Worm (Caenorhabditis elegans): Measurements from ENCODE around the gene Y56A3A.28.

Y56A3A.28 gene

DNA sequence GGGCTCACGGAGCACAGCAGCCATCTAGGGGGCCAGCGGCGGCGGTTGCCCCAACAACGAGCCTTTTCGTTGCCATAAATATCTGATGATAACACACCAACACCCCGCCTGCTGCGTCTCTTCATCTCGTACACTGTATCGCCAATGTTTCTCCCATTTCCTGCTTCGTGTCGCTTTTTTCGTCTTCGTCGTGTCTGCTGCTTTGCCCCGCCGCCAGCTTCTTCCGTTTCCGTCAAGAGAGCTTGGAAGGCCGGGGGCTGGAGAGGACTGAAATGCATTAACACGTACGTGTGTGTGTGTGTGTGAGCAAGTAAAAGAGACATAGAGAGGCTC, 35.3 kb downstream of the Y56A3A.28 start (continued):
- TF ChIP-seq lsy-2 (tag; optimal IDR thresholded peaks at IDR 0.05) (peak in 1 of 2 experiments; percentile 20), crh-2 (tag; optimal IDR thresholded peaks at IDR 0.05) (peak; percentile 9), ztf-11 (tag; optimal IDR thresholded peaks at IDR 0.05) (no peak)

DNA sequence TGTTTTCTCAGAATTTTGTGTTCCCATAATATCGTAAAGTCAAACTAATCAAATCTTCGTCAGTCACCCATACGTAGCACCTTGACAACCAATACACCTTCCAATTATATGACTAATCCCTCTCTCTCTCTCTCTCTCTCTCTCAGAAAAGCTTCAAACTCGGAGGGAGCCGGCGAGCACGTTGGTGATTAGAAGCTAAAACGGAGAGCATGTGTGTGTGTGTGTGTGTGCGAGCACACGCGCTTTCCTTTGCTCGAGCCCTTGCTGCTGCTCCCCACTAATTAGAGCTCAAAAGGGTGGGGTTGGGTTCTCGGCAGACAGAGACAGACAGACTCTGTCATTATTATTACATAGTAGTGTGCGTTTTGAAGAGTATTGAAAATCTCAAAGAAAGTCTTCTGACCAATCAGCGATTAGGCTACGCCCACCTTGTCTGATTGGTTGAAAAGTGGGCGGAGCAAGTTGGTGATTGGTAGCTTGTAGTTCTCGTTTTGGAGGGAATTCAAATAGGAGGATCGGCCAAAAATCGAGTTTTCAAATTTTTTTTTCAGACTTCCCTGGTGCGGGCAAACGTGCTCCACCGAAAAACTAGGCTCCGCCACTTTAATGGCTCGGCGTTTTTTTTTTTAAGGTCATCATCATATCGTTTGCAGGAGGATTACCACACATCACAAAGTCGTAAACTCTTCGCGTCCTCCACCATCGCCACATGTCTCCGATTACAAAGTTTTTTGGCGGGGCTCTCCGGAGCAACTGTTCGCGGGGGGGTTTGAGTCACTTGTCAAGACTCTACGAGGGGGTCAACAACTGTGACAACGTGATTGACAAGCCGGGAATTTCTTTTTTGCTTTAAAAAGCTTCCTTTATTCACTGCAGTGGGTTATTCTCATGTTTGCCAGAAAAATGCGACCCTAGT, 35.9 kb downstream of the Y56A3A.28 start:
- TF ChIP-seq ztf-1 (GFP tag; conservative IDR thresholded peaks at IDR 0.05): no peak
- peak; percentile 7 for TF ChIP-seq F13H6.1 (tag; optimal IDR thresholded peaks at IDR 0.05)
- TF ChIP-seq C34F6.9 (tag; optimal IDR thresholded peaks at IDR 0.05): peak; percentile 14
- TF ChIP-seq lin-11 (tag; optimal IDR thresholded peaks at IDR 0.05): no peak
- TF ChIP-seq egl-27 (tag; optimal IDR thresholded peaks at IDR 0.05): no peak
- TF ChIP-seq peb-1 (tag; optimal IDR thresholded peaks at IDR 0.05): no peak
- TF ChIP-seq ceh-82 (tag; optimal IDR thresholded peaks at IDR 0.05): no peak
- no peak for TF ChIP-seq elt-3 (tag; optimal IDR thresholded peaks at IDR 0.05)
- TF ChIP-seq ama-1 (optimal IDR thresholded peaks at IDR 0.05): no peak
- TF ChIP-seq lin-39 (tag; optimal IDR thresholded peaks at IDR 0.05): no peak
- TF ChIP-seq mdl-1 (tag; optimal IDR thresholded peaks at IDR 0.05): peak in 1 of 2 experiments; percentile 2
- TF ChIP-seq sem-4 (tag; optimal IDR thresholded peaks at IDR 0.05): peak; percentile 30
- no peak for TF ChIP-seq nhr-10 (tag; optimal IDR thresholded peaks at IDR 0.05)
- peak; percentile 8 for TF ChIP-seq nhr-21 (tag; optimal IDR thresholded peaks at IDR 0.05)
- TF ChIP-seq sma-9 (GFP tag; optimal IDR thresholded peaks at IDR 0.05): peak; percentile 31
- TF ChIP-seq sma-9 (tag; optimal IDR thresholded peaks at IDR 0.05): no peak
- no peak for TF ChIP-seq nhr-11 (tag; optimal IDR thresholded peaks at IDR 0.05)
- TF ChIP-seq ceh-16 (tag; optimal IDR thresholded peaks at IDR 0.05): no peak
- no peak for TF ChIP-seq mab-5 (tag; optimal IDR thresholded peaks at IDR 0.05)
- TF ChIP-seq snpc-4 (tag; optimal IDR thresholded peaks at IDR 0.05): no peak
- TF ChIP-seq lsy-2 (tag; optimal IDR thresholded peaks at IDR 0.05): peak in 1 of 2 experiments; percentile 9
- no peak for TF ChIP-seq unc-62 (GFP tag; optimal IDR thresholded peaks at IDR 0.05)
- TF ChIP-seq Y55F3AM.14 (GFP tag; optimal IDR thresholded peaks at IDR 0.05): peak; percentile 10
- TF ChIP-seq nhr-23 (tag; optimal IDR thresholded peaks at IDR 0.05): no peak
- no peak for TF ChIP-seq ztf-4 (tag; optimal IDR thresholded peaks at IDR 0.05)

DNA sequence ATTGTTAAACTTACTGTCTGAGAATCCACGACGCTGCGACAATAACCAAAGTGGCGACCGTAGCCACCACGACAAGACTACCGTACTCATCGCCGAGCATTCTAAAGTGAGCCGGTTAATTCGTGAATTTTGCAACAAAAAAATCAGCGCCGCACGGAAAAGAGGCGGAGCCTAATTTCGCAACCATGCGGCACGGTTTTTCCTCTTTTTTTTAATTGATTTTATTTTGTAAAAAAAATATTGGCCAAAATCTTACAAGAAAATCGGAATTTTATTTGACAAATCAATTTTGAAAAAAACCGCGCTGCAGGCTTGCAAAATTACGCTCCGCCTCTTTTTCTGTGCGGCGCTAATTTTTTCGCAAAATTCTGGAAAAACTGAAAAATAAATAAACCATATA, 37.6 kb downstream of the Y56A3A.28 start, which contains the start of gene dolk-1:
dolk-1 (minus strand) TSS at position 101 of the 400 bp plus-strand sequence.
- no peak for TF ChIP-seq nhr-6 (tag; optimal IDR thresholded peaks at IDR 0.05)
- TF ChIP-seq mab-5 (tag; optimal IDR thresholded peaks at IDR 0.05): no peak
- TF ChIP-seq ztf-1 (GFP tag; conservative IDR thresholded peaks at IDR 0.05): no peak
- TF ChIP-seq lin-39 (tag; optimal IDR thresholded peaks at IDR 0.05): no peak
- TF ChIP-seq elt-3 (tag; optimal IDR thresholded peaks at IDR 0.05): no peak
- no peak for TF ChIP-seq dmd-4 (tag; optimal IDR thresholded peaks at IDR 0.05)
- no peak for TF ChIP-seq unc-55 (GFP tag; optimal IDR thresholded peaks at IDR 0.05)
- no peak for TF ChIP-seq alr-1 (tag; optimal IDR thresholded peaks at IDR 0.05)
- no peak for TF ChIP-seq unc-62 (GFP tag; optimal IDR thresholded peaks at IDR 0.05)
- no peak for TF ChIP-seq sma-9 (GFP tag; optimal IDR thresholded peaks at IDR 0.05)
- TF ChIP-seq sma-9 (tag; optimal IDR thresholded peaks at IDR 0.05): no peak
- TF ChIP-seq F13H6.1 (tag; optimal IDR thresholded peaks at IDR 0.05): no peak
- no peak for TF ChIP-seq nhr-23 (tag; optimal IDR thresholded peaks at IDR 0.05)
- no peak for TF ChIP-seq egl-27 (tag; optimal IDR thresholded peaks at IDR 0.05)
- TF ChIP-seq C34F6.9 (tag; optimal IDR thresholded peaks at IDR 0.05): no peak
- TF ChIP-seq Y55F3AM.14 (GFP tag; optimal IDR thresholded peaks at IDR 0.05): no peak
- no peak for TF ChIP-seq ceh-82 (tag; optimal IDR thresholded peaks at IDR 0.05)
- no peak for TF ChIP-seq snpc-4 (tag; optimal IDR thresholded peaks at IDR 0.05)
- TF ChIP-seq ama-1 (optimal IDR thresholded peaks at IDR 0.05): no peak
- TF ChIP-seq unc-39 (tag; optimal IDR thresholded peaks at IDR 0.05): no peak

DNA sequence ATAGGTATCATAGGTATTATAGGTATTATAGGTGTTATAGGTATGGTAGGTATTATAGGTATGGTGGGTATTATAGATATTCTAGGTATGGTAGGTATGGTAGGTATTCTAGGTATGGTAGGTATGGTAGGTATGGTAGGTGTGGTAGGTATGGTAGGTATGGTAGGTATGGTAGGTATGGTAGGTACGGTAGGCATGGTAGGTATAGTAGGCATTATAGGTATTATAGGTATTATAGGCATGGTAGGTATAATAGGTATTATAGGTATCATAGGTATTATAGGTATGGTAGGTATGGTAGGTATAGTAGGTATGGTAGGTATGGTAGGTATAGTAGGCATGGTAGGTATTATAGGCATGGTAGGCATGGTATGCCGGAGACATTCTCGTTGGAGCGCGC, 39.2 kb downstream of the Y56A3A.28 start:
- no peak for TF ChIP-seq gmeb-1 (tag; optimal IDR thresholded peaks at IDR 0.05)
- TF ChIP-seq lin-13 (GFP tag; optimal IDR thresholded peaks at IDR 0.05): no peak
- no peak for TF ChIP-seq egl-27 (tag; optimal IDR thresholded peaks at IDR 0.05)
- TF ChIP-seq mbf-1 (tag; optimal IDR thresholded peaks at IDR 0.05): no peak
- TF ChIP-seq dmd-4 (tag; optimal IDR thresholded peaks at IDR 0.05): no peak
- TF ChIP-seq mdl-1 (tag; optimal IDR thresholded peaks at IDR 0.05): no peak
- no peak for TF ChIP-seq sma-9 (GFP tag; optimal IDR thresholded peaks at IDR 0.05)
- no peak for TF ChIP-seq sma-9 (tag; optimal IDR thresholded peaks at IDR 0.05)
- no peak for TF ChIP-seq R02D3.7 (tag; optimal IDR thresholded peaks at IDR 0.05)
- no peak for TF ChIP-seq snpc-4 (tag; optimal IDR thresholded peaks at IDR 0.05)
- TF ChIP-seq peb-1 (tag; optimal IDR thresholded peaks at IDR 0.05): no peak
- no peak for TF ChIP-seq lin-11 (tag; optimal IDR thresholded peaks at IDR 0.05)
- TF ChIP-seq aly-2 (tag; optimal IDR thresholded peaks at IDR 0.05): no peak
- no peak for TF ChIP-seq zag-1 (tag; optimal IDR thresholded peaks at IDR 0.05)
